Fruit fly (Drosophila melanogaster) whole organism, wandering third instar larva: ENCODE data around the gene CG2211.

ENCODE experiments used
- Abd-B ChIP-seq: fragments of >200 bp; optimal IDR thresholded peaks from 2 replicates; lab custom pipeline; 2017; ENCODE audit warnings: missing biosample characterization, missing genetic modification characterization
- CG32264 ChIP-seq: fragments of 200-800 bp; sonication (Bioruptor generic); optimal IDR thresholded peaks from 2 replicates; lab custom pipeline; 2016; ENCODE audit warnings: missing biosample characterization, missing genetic modification characterization
- CG9705 ChIP-seq: fragments of 200-800 bp; sonication (Bioruptor generic); optimal IDR thresholded peaks from 2 replicates; lab custom pipeline; 2018; ENCODE audit warnings: missing biosample characterization, mild to moderate bottlenecking, missing genetic modification characterization
- Dfd ChIP-seq: fragments of >200 bp; optimal IDR thresholded peaks from 2 replicates; lab custom pipeline; 2017; ENCODE audit warnings: missing biosample characterization, missing genetic modification characterization
- Dif ChIP-seq: fragments of 200-275, 200-300 bp; sonication (Bioruptor generic); optimal IDR thresholded peaks from 2 replicates; lab custom pipeline; 2018; ENCODE audit warnings: missing biosample characterization, missing genetic modification characterization; ENCODE audit not compliant: partially characterized antibody
- GATAd ChIP-seq: sonication (Bioruptor generic); optimal IDR thresholded peaks from 2 replicates; lab custom pipeline; 2016; ENCODE audit warnings: missing biosample characterization, missing genetic modification characterization
- Hnf4 ChIP-seq: fragments of 200-800 bp; sonication (Bioruptor generic); optimal IDR thresholded peaks from 2 replicates; lab custom pipeline; 2016; ENCODE audit warnings: missing biosample characterization, mild to moderate bottlenecking, missing genetic modification characterization
- Hr78 ChIP-seq: fragments of >200 bp; optimal IDR thresholded peaks from 2 replicates; lab custom pipeline; 2017; ENCODE audit warnings: missing biosample characterization, missing genetic modification characterization
- Hr83 ChIP-seq: fragments of 200-300 bp; sonication (Bioruptor generic); optimal IDR thresholded peaks from 2 replicates; lab custom pipeline; 2016; ENCODE audit warnings: missing biosample characterization, mild to moderate bottlenecking, missing genetic modification characterization, moderate library complexity; ENCODE audit not compliant: poor library complexity, severe bottlenecking
- Jra ChIP-seq: sonication (Bioruptor generic); optimal IDR thresholded peaks from 2 replicates; lab custom pipeline; 2016; ENCODE audit warnings: missing biosample characterization, missing genetic modification characterization
- Mio ChIP-seq: sonication (Bioruptor generic); optimal IDR thresholded peaks from 2 replicates; lab custom pipeline; 2016; ENCODE audit warnings: missing biosample characterization, missing genetic modification characterization
- Myc ChIP-seq: fragments of >200 bp; optimal IDR thresholded peaks from 2 replicates; lab custom pipeline; 2017
- N ChIP-seq: fragments of >200 bp; optimal IDR thresholded peaks from 2 replicates; lab custom pipeline; 2018; ENCODE audit warnings: missing biosample characterization, missing external identifiers, missing genetic modification characterization
- OdsH ChIP-seq: fragments of 200-800 bp; sonication (Bioruptor generic); optimal IDR thresholded peaks from 2 replicates; lab custom pipeline; 2016; ENCODE audit warnings: missing biosample characterization, mild to moderate bottlenecking, missing genetic modification characterization
- Rel ChIP-seq, 2 experiments: fragments of 200-800 bp; sonication (Bioruptor generic) in 1 of 2; optimal IDR thresholded peaks; 2 replicates in 1 of 2; 3 replicates in 1 of 2; lab custom pipeline; 2016 to 2019; ENCODE audit warnings: mild to moderate bottlenecking in 2 of 2, missing biosample characterization in 2 of 2, missing genetic modification characterization in 2 of 2, moderate library complexity in 1 of 2
- Sp1 ChIP-seq: fragments of 200-800 bp; sonication (Bioruptor generic); optimal IDR thresholded peaks from 3 replicates; lab custom pipeline; 2019; ENCODE audit warnings: missing biosample characterization, mild to moderate bottlenecking, missing genetic modification characterization, moderate library complexity
- Vsx2 ChIP-seq: fragments of 200-300, 225-300 bp; sonication (Bioruptor generic); optimal IDR thresholded peaks from 2 replicates; lab custom pipeline; 2018; ENCODE audit warnings: missing biosample characterization, missing genetic modification characterization; ENCODE audit not compliant: partially characterized antibody
- dl ChIP-seq, 2 experiments: fragments of 175-275, 200-275 bp in 1 of 2; fragments of 200-275 bp in 1 of 2; sonication (Bioruptor generic); optimal IDR thresholded peaks; lab custom pipeline; 2018; ENCODE audit warnings: mild to moderate bottlenecking in 2 of 2, missing biosample characterization in 2 of 2, missing genetic modification characterization in 2 of 2, moderate library complexity in 2 of 2; ENCODE audit not compliant: partially characterized antibody in 2 of 2, insufficient read depth in 1 of 2
- dmrt93B ChIP-seq: fragments of 200-800 bp; sonication (Bioruptor generic); optimal IDR thresholded peaks from 2 replicates; lab custom pipeline; 2018; ENCODE audit warnings: missing biosample characterization, mild to moderate bottlenecking, missing genetic modification characterization
- ey ChIP-seq: fragments of 200-800 bp; sonication (Bioruptor generic); optimal IDR thresholded peaks from 2 replicates; lab custom pipeline; 2016; ENCODE audit warnings: missing biosample characterization, missing genetic modification characterization
- foxo ChIP-seq, 2 experiments: fragments of 200-800 bp; sonication (Bioruptor generic); optimal IDR thresholded peaks; 2 replicates in 1 of 2; 3 replicates in 1 of 2; lab custom pipeline; 2016 to 2017; ENCODE audit warnings: missing biosample characterization in 2 of 2, missing genetic modification characterization in 2 of 2
- fru ChIP-seq: fragments of 200-800 bp; sonication (Bioruptor generic); optimal IDR thresholded peaks from 3 replicates; lab custom pipeline; 2016; ENCODE audit warnings: missing biosample characterization, mild to moderate bottlenecking, missing genetic modification characterization
- h ChIP-seq: fragments of 200-800 bp; sonication (Bioruptor generic); optimal IDR thresholded peaks from 3 replicates; lab custom pipeline; 2016; ENCODE audit warnings: missing biosample characterization, mild to moderate bottlenecking, missing genetic modification characterization
- jim ChIP-seq: fragments of 175-275, 200-325 bp; sonication (Bioruptor generic); optimal IDR thresholded peaks from 2 replicates; lab custom pipeline; 2016; ENCODE audit warnings: missing biosample characterization, mild to moderate bottlenecking, missing genetic modification characterization
- lola ChIP-seq: fragments of >200 bp; optimal IDR thresholded peaks from 2 replicates; lab custom pipeline; 2017; ENCODE audit warnings: missing biosample characterization, missing genetic modification characterization
- pan ChIP-seq: fragments of >200 bp; optimal IDR thresholded peaks from 2 replicates; lab custom pipeline; 2017
- psq ChIP-seq: fragments of 200-800 bp; sonication (Bioruptor generic); optimal IDR thresholded peaks from 3 replicates; lab custom pipeline; 2017; ENCODE audit warnings: missing biosample characterization, mild to moderate bottlenecking, missing genetic modification characterization, moderate library complexity
- rgr ChIP-seq: fragments of 200-800 bp; sonication (Bioruptor generic); optimal IDR thresholded peaks from 3 replicates; lab custom pipeline; 2016; ENCODE audit warnings: missing biosample characterization, mild to moderate bottlenecking, missing genetic modification characterization
- sv ChIP-seq: fragments of 200-800 bp; sonication (Bioruptor generic); optimal IDR thresholded peaks from 3 replicates; lab custom pipeline; 2016; ENCODE audit warnings: missing biosample characterization, missing genetic modification characterization
- usp ChIP-seq: fragments of >200 bp; optimal IDR thresholded peaks from 2 replicates; lab custom pipeline; 2017; ENCODE audit warnings: missing biosample characterization, missing genetic modification characterization
- woc ChIP-seq: sonication (Bioruptor generic); optimal IDR thresholded peaks from 2 replicates; lab custom pipeline; 2016; ENCODE audit warnings: missing biosample characterization, mild to moderate bottlenecking, missing genetic modification characterization

Gene CG2211

DNA sequence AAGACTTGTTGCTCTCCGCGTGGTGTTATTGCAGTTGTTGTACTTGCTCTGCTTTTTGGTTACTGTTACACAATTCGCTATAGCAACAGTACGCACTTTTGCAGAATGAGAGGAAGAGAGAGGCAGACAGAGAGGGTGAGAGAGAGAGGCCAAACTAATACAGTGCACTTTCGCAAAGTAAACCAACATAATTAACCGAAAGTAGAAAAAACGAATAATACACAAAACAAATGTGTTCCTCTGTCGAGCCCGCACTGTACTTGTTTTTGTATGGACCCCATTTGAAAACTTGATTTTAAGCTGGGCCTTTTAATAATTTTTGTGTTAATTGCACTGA, 237 bp upstream of the CG2211 start (continued):
- TF ChIP-seq Vsx2: no peak

DNA sequence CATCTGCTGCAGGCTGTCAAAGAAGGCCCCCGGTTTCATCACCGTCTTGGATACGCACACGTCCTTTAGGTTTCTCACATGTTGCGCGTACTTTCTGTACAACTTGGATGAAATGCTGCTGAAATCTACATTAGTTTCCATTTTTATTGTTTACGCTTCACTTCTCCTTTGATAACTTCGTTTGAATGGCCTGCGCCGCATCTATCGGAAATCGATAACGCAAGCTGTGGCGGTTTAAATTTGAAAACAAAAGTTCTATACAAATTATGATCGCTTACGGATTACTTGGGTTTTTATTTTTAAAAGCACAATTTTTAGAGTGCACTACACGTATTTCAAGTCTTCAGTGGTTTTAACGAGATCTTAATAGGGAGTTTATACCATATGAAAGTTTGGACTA, 2.2 kb downstream of the CG2211 start, which contains the start of gene msd5:
Gene msd5, minus strand, starts transcription at position 174 of the 400 bp plus-strand sequence.
- no peak for TF ChIP-seq Rel (GFP tag; optimal IDR thresholded peaks at IDR 0.05; lab: Kevin White, UChicago)
- no peak for TF ChIP-seq Rel (tag; optimal IDR thresholded peaks at IDR 0.05; lab: Kevin White, UChicago)
- TF ChIP-seq CG32264 (GFP tag; lab: Kevin White, UChicago): no peak
- TF ChIP-seq dl (GFP tag; optimal IDR thresholded peaks at IDR 0.05; lab: Kevin White, UChicago; ENCODE audit: insufficient read depth in 1 of 2, partially characterized antibody in 2 of 2): no peak
- no peak for TF ChIP-seq usp
- TF ChIP-seq GATAd (GFP tag; lab: Kevin White, UChicago): no peak
- no peak for TF ChIP-seq pan (lab: Kevin White, UChicago)
- TF ChIP-seq dmrt93B (GFP tag; lab: Kevin White, UChicago): no peak
- TF ChIP-seq Dif: no peak
- no peak for TF ChIP-seq sv (GFP tag; lab: Kevin White, UChicago)
- TF ChIP-seq woc (GFP tag; lab: Kevin White, UChicago): no peak
- no peak for TF ChIP-seq Myc (lab: Kevin White, UChicago)
- TF ChIP-seq Jra: no peak
- TF ChIP-seq Abd-B (GFP tag; lab: Kevin White, UChicago): no peak
- no peak for TF ChIP-seq h (GFP tag; lab: Kevin White, UChicago)
- no peak for TF ChIP-seq rgr (GFP tag; lab: Kevin White, UChicago)
- TF ChIP-seq N (GFP tag; lab: Kevin White, UChicago): no peak
- TF ChIP-seq Hr78 (GFP tag; lab: Kevin White, UChicago): no peak
- no peak for TF ChIP-seq OdsH (GFP tag; lab: Kevin White, UChicago)
- no peak for TF ChIP-seq CG9705 (GFP tag; lab: Kevin White, UChicago)

DNA sequence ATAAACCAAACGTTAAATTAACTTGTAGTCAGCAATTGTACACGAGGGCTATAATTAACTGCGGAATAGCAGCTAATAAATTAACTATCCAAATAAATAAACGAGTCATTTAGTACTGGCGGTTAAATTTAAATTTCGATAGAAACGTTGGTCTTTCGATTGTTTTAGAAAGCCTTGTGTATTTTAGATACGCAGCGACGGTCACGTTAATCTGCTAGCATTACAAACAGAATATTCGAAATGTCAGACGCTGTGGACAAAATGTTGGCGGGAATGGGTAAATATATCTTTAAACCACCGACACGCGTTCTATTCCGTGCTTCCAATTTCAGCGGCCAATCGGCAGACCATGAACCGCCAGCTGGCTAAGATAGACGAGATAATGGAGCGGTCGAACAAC, 3.6 kb downstream of the CG2211 start, which contains the start of gene msd1:
Gene msd1, plus strand, starts transcription at position 203 of the 400 bp plus-strand sequence.
- no peak for TF ChIP-seq dl (GFP tag; optimal IDR thresholded peaks at IDR 0.05; lab: Kevin White, UChicago; ENCODE audit: insufficient read depth in 1 of 2, partially characterized antibody in 2 of 2)
- no peak for TF ChIP-seq Sp1
- TF ChIP-seq Hr83 (GFP tag; lab: Kevin White, UChicago): no peak
- TF ChIP-seq lola (GFP tag; lab: Kevin White, UChicago): no peak

DNA sequence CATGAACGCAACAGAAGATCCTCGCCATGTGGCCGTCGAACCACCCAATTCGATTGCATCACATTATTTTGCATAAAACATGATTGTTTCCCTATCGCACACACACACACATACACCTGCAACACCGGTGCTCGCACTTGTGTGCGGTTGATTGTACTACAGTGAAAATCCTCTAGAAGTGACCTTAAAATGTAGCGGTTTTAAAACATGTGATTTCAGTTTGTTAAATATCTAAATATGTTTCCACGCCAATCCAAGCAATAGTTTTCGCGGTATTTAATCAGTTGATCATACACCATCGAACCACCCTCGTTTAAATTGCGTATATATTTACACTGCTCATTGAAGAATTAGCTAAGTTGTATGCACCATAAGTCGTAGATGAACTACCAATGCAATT, 4.7 kb downstream of the CG2211 start:
- no peak for TF ChIP-seq h (GFP tag; lab: Kevin White, UChicago)
- TF ChIP-seq jim (GFP tag; lab: Kevin White, UChicago): no peak
- no peak for TF ChIP-seq Sp1
- TF ChIP-seq CG32264 (GFP tag; lab: Kevin White, UChicago): no peak
- no peak for TF ChIP-seq Mio (GFP tag; lab: Kevin White, UChicago)
- no peak for TF ChIP-seq fru
- no peak for TF ChIP-seq dl (GFP tag; optimal IDR thresholded peaks at IDR 0.05; lab: Kevin White, UChicago; ENCODE audit: insufficient read depth in 1 of 2, partially characterized antibody in 2 of 2)
- peak in 1 of 2 experiments; percentile 31 for TF ChIP-seq foxo (GFP tag; optimal IDR thresholded peaks at IDR 0.05; lab: Kevin White, UChicago)
- peak; percentile 23 for TF ChIP-seq ey (GFP tag; lab: Kevin White, UChicago)
- no peak for TF ChIP-seq dmrt93B (GFP tag; lab: Kevin White, UChicago)
- TF ChIP-seq Rel (GFP tag; optimal IDR thresholded peaks at IDR 0.05; lab: Kevin White, UChicago): no peak
- no peak for TF ChIP-seq Rel (tag; optimal IDR thresholded peaks at IDR 0.05; lab: Kevin White, UChicago)
- TF ChIP-seq psq: no peak
- no peak for TF ChIP-seq GATAd (GFP tag; lab: Kevin White, UChicago)

DNA sequence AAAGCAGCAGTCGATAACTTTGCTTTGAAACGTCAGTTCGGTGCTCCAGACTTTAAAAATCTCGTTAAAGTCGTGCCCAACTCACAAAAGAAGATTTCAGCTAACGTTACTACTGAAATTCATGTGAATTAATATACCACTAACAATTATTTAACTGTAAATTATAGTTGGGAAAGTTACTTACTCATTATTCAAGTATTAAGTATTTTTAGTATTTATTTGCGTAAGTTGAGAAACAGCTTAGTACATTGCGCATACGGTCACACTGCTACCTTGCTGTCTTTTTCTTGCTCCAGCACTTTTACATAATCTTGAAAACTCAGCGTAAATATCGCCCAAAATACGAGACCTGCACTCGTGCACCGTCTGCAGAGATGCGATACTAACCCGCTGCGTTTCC, 5.4 kb downstream of the CG2211 start, which contains the start of gene ND-ACP:
Gene ND-ACP, plus strand, starts transcription at position 226 of the 400 bp plus-strand sequence.
- TF ChIP-seq Hnf4 (GFP tag; lab: Kevin White, UChicago) (no peak), Myc (lab: Kevin White, UChicago) (no peak), dmrt93B (GFP tag; lab: Kevin White, UChicago) (no peak), usp (no peak), Dfd (GFP tag; lab: Kevin White, UChicago) (no peak), Abd-B (GFP tag; lab: Kevin White, UChicago) (no peak), sv (GFP tag; lab: Kevin White, UChicago) (no peak)
